Fruit fly (Drosophila melanogaster) whole organism, embryonic: Measurements from ENCODE around the gene run.

Experiments used
- Asciz ChIP-seq: fragments of 200-800 bp; sonication (Bioruptor generic); optimal IDR thresholded peaks from 2 replicates; lab custom pipeline; 2017; ENCODE audit warnings: missing biosample characterization, mild to moderate bottlenecking, missing genetic modification characterization, missing genetic modification reagents
- Awh ChIP-seq: fragments of 200-800 bp; sonication (Bioruptor generic); IDR thresholded peaks from 2 replicates; pipeline ENCODE4, ENCODE4 v1.3.6; 2022; ENCODE audit warnings: missing biosample characterization, missing genetic modification characterization
- CG12659 ChIP-seq: fragments of 200-800 bp; sonication (Bioruptor generic); optimal IDR thresholded peaks from 3 replicates; lab custom pipeline; 2017; ENCODE audit warnings: mild to moderate bottlenecking, missing biosample characterization, missing genetic modification reagents, missing genetic modification characterization
- CG13123 ChIP-seq: fragments of 200-800 bp; sonication (Bioruptor generic); optimal IDR thresholded peaks from 2 replicates; lab custom pipeline; 2016; ENCODE audit warnings: missing biosample characterization, missing genetic modification characterization
- CG14050 ChIP-seq: fragments of 200-800 bp; sonication (Bioruptor generic); IDR thresholded peaks from 3 replicates; pipeline ENCODE4 v1.3.6; 2022; ENCODE audit warnings: missing biosample characterization, missing genetic modification characterization
- CG14667 ChIP-seq: fragments of 200-800 bp; sonication (Bioruptor generic); IDR thresholded peaks from 2 replicates; pipeline ENCODE4 v1.3.6; 2022; ENCODE audit warnings: missing biosample characterization, missing genetic modification characterization
- CG14710 ChIP-seq: fragments of 200-800 bp; sonication (Bioruptor generic); optimal IDR thresholded peaks from 3 replicates; lab custom pipeline; 2019; ENCODE audit warnings: missing biosample characterization, mild to moderate bottlenecking, missing genetic modification characterization, moderate library complexity
- CG1602 ChIP-seq: fragments of 200-800 bp; sonication (Bioruptor generic); optimal IDR thresholded peaks from 3 replicates; lab custom pipeline; 2016; ENCODE audit warnings: missing biosample characterization, missing genetic modification characterization
- CG16815 ChIP-seq: fragments of 200-800 bp; sonication (Bioruptor generic); optimal IDR thresholded peaks from 3 replicates; lab custom pipeline; 2017; ENCODE audit warnings: missing biosample characterization, mild to moderate bottlenecking, missing genetic modification characterization
- CG16863 ChIP-seq: fragments of 200-800 bp; sonication (Bioruptor generic); optimal IDR thresholded peaks from 3 replicates; lab custom pipeline; 2016; ENCODE audit warnings: missing biosample characterization, missing genetic modification characterization
- CG2712 ChIP-seq: fragments of 200-800 bp; optimal IDR thresholded peaks from 3 replicates; lab custom pipeline; 2019; ENCODE audit warnings: missing biosample characterization, mild to moderate bottlenecking, missing genetic modification characterization, moderate library complexity
- CG31224 ChIP-seq: fragments of 200-800 bp; sonication (Bioruptor generic); IDR thresholded peaks from 2 replicates; pipeline ENCODE4 v1.3.6; 2022; ENCODE audit warnings: missing biosample characterization, missing genetic modification characterization
- CG32767 ChIP-seq: fragments of 200-800 bp; sonication (Bioruptor generic); IDR thresholded peaks from 2 replicates; pipeline ENCODE4 v1.3.6; 2022; ENCODE audit warnings: missing biosample characterization, missing genetic modification characterization
- CG3726 ChIP-seq: fragments of 200-800 bp; sonication (Bioruptor generic); IDR thresholded peaks from 3 replicates; pipeline ENCODE4, ENCODE4 v1.3.6; 2022; ENCODE audit warnings: missing biosample characterization, missing genetic modification characterization
- CG3995 ChIP-seq: fragments of 200-800 bp; sonication (Bioruptor generic); optimal IDR thresholded peaks from 3 replicates; lab custom pipeline; 2016; ENCODE audit warnings: missing biosample characterization, missing genetic modification characterization
- CG6683 ChIP-seq: fragments of 200-800 bp; sonication (Bioruptor generic); optimal IDR thresholded peaks from 2 replicates; lab custom pipeline; 2017; ENCODE audit warnings: missing biosample characterization, mild to moderate bottlenecking, missing genetic modification characterization, missing genetic modification reagents
- CG8944 ChIP-seq: fragments of 200-800 bp; sonication (Bioruptor generic); optimal IDR thresholded peaks from 3 replicates; lab custom pipeline; 2016; ENCODE audit warnings: missing biosample characterization, missing genetic modification characterization
- CG9609 ChIP-seq: fragments of 200-800 bp; sonication (Bioruptor generic); optimal IDR thresholded peaks from 3 replicates; lab custom pipeline; 2016; ENCODE audit warnings: missing biosample characterization, missing genetic modification characterization
- CG9797 ChIP-seq: fragments of 200-800 bp; sonication (Bioruptor generic); optimal IDR thresholded peaks from 3 replicates; lab custom pipeline; 2018; ENCODE audit warnings: missing biosample characterization, mild to moderate bottlenecking, missing genetic modification characterization
- CTCF ChIP-seq: fragments of 200-800 bp; sonication (Bioruptor generic); optimal IDR thresholded peaks from 2 replicates; lab custom pipeline; 2017; ENCODE audit warnings: missing biosample characterization, mild to moderate bottlenecking, missing genetic modification characterization, moderate library complexity
- E2f1 ChIP-seq: fragments of 200-800 bp; sonication (Bioruptor generic); IDR thresholded peaks from 2 replicates; pipeline ENCODE4 v1.3.6; 2022; ENCODE audit warnings: missing biosample characterization, missing genetic modification characterization
- E2f2 ChIP-seq: fragments of 200-800 bp; sonication (Bioruptor generic); IDR thresholded peaks from 2 replicates; pipeline ENCODE4 v1.3.6; 2022; ENCODE audit warnings: missing biosample characterization, missing genetic modification characterization
- Fer3 ChIP-seq: fragments of 200-800 bp; sonication (Bioruptor generic); optimal IDR thresholded peaks from 2 replicates; lab custom pipeline; 2018; ENCODE audit warnings: missing biosample characterization, mild to moderate bottlenecking, missing genetic modification characterization, moderate library complexity
- HLHmδ ChIP-seq: fragments of 200-800 bp; sonication (Bioruptor generic); optimal IDR thresholded peaks from 2 replicates; lab custom pipeline; 2018; ENCODE audit warnings: missing biosample characterization, mild to moderate bottlenecking, missing genetic modification characterization, moderate library complexity
- Neu2 ChIP-seq: fragments of 200-800 bp; sonication (Bioruptor generic); optimal IDR thresholded peaks from 3 replicates; lab custom pipeline; 2016; ENCODE audit warnings: missing biosample characterization, missing genetic modification characterization, borderline replicate concordance
- Sry-δ ChIP-seq: fragments of 200-800 bp; sonication (Bioruptor generic); optimal IDR thresholded peaks from 2 replicates; lab custom pipeline; 2016; ENCODE audit warnings: missing biosample characterization, missing genetic modification characterization
- Ssrp ChIP-seq: fragments of 200-800 bp; sonication (Bioruptor generic); optimal IDR thresholded peaks from 2 replicates; lab custom pipeline; 2018; ENCODE audit warnings: missing biosample characterization, mild to moderate bottlenecking, missing genetic modification characterization, moderate library complexity
- Vsx1 ChIP-seq: fragments of 200-800 bp; sonication (Bioruptor generic); optimal IDR thresholded peaks from 2 replicates; lab custom pipeline; 2017; ENCODE audit warnings: missing biosample characterization, mild to moderate bottlenecking, missing genetic modification characterization, missing genetic modification reagents
- YL-1 ChIP-seq: fragments of 200-800 bp; sonication (Bioruptor generic); optimal IDR thresholded peaks from 3 replicates; lab custom pipeline; 2017; ENCODE audit warnings: missing biosample characterization, mild to moderate bottlenecking, missing genetic modification characterization
- btn ChIP-seq: fragments of 200-800 bp; sonication (Bioruptor generic); optimal IDR thresholded peaks from 2 replicates; lab custom pipeline; 2016; ENCODE audit warnings: missing biosample characterization, missing genetic modification characterization
- cato ChIP-seq: fragments of 200-800 bp; sonication (Bioruptor generic); optimal IDR thresholded peaks from 2 replicates; lab custom pipeline; 2016; ENCODE audit warnings: missing biosample characterization, missing genetic modification characterization, borderline replicate concordance
- chm ChIP-seq: fragments of 200-800 bp; sonication (Bioruptor generic); IDR thresholded peaks from 2 replicates; pipeline ENCODE4 v1.3.6; 2022; ENCODE audit warnings: missing biosample characterization, missing genetic modification characterization
- croc ChIP-seq: fragments of 200-800 bp; sonication (Bioruptor generic); conservative IDR thresholded peaks from 3 replicates; pipeline ENCODE4 v1.3.6; 2022; ENCODE audit warnings: missing biosample characterization, missing genetic modification characterization
- disco-r ChIP-seq: fragments of 200-800 bp; sonication (Bioruptor generic); optimal IDR thresholded peaks from 2 replicates; lab custom pipeline; 2016; ENCODE audit warnings: missing biosample characterization, missing genetic modification characterization
- dm ChIP-seq: fragments of 200-800 bp; sonication (Bioruptor generic); optimal IDR thresholded peaks from 3 replicates; lab custom pipeline; 2016; ENCODE audit warnings: missing biosample characterization, missing genetic modification characterization
- fd96Cb ChIP-seq: fragments of 200-800 bp; sonication (Bioruptor generic); optimal IDR thresholded peaks from 2 replicates; lab custom pipeline; 2018; ENCODE audit warnings: missing biosample characterization, mild to moderate bottlenecking, missing genetic modification characterization, moderate library complexity
- gem ChIP-seq: fragments of 200-800 bp; sonication (Bioruptor generic); optimal IDR thresholded peaks from 2 replicates; lab custom pipeline; 2019; ENCODE audit warnings: missing biosample characterization, mild to moderate bottlenecking, missing genetic modification characterization, moderate library complexity
- grau ChIP-seq: fragments of 200-800 bp; optimal IDR thresholded peaks from 3 replicates; lab custom pipeline; 2019; ENCODE audit warnings: missing biosample characterization, mild to moderate bottlenecking, missing genetic modification characterization, moderate library complexity
- ind ChIP-seq: fragments of 200-800 bp; sonication (Bioruptor generic); optimal IDR thresholded peaks from 3 replicates; lab custom pipeline; 2016; ENCODE audit warnings: missing biosample characterization, missing genetic modification characterization
- knrl ChIP-seq: fragments of 200-800 bp; sonication (Bioruptor generic); IDR thresholded peaks from 3 replicates; pipeline ENCODE4 v1.3.6; 2022; ENCODE audit warnings: missing biosample characterization, missing genetic modification characterization; ENCODE audit not compliant: partially characterized antibody
- mirr ChIP-seq: fragments of 200-800 bp; sonication (Bioruptor generic); optimal IDR thresholded peaks from 3 replicates; lab custom pipeline; 2018; ENCODE audit warnings: missing biosample characterization, mild to moderate bottlenecking, missing genetic modification characterization
- pan ChIP-seq, 4 experiments: fragments of >200 bp in 3 of 4; fragments of 200-800 bp in 1 of 4; sonication (Bioruptor generic) in 1 of 4; optimal IDR thresholded peaks in 3 of 4; IDR thresholded peaks in 1 of 4; 2 replicates each; pipeline versions ENCODE4 v1.3.6 to Lab custom; 2017 to 2022; ENCODE audit warnings: missing biosample characterization in 2 of 4, missing genetic modification characterization in 2 of 4, mixed read lengths in 1 of 4
- pros ChIP-seq: fragments of 200-800 bp; sonication (Bioruptor generic); optimal IDR thresholded peaks from 3 replicates; lab custom pipeline; 2019; ENCODE audit warnings: missing biosample characterization, mild to moderate bottlenecking, missing genetic modification characterization, moderate library complexity
- pzg ChIP-seq: fragments of 200-800 bp; sonication (Bioruptor generic); optimal IDR thresholded peaks from 3 replicates; lab custom pipeline; 2018; ENCODE audit warnings: missing biosample characterization, mild to moderate bottlenecking, missing genetic modification characterization, moderate library complexity
- repo ChIP-seq: fragments of 200-800 bp; sonication (Bioruptor generic); optimal IDR thresholded peaks from 2 replicates; lab custom pipeline; 2016; ENCODE audit warnings: missing biosample characterization, missing genetic modification characterization
- sd ChIP-seq: fragments of 200-800 bp; sonication (Bioruptor generic); optimal IDR thresholded peaks from 3 replicates; lab custom pipeline; 2018; ENCODE audit warnings: missing biosample characterization, mild to moderate bottlenecking, missing genetic modification characterization, moderate library complexity
- trem ChIP-seq: fragments of 200-800 bp; optimal IDR thresholded peaks from 3 replicates; lab custom pipeline; 2019; ENCODE audit warnings: missing biosample characterization, mild to moderate bottlenecking, missing genetic modification characterization, moderate library complexity
- vnd ChIP-seq: fragments of 200-800 bp; sonication (Bioruptor generic); IDR thresholded peaks from 3 replicates; pipeline ENCODE4 v1.3.6; 2022; ENCODE audit warnings: missing biosample characterization, missing genetic modification characterization; ENCODE audit not compliant: partially characterized antibody
- vvl ChIP-seq: fragments of 200-800 bp; sonication (Bioruptor generic); IDR thresholded peaks from 2 replicates; pipeline ENCODE4 v1.3.6; 2022; ENCODE audit warnings: missing biosample characterization, missing genetic modification characterization
- wor ChIP-seq: fragments of 200-800 bp; sonication (Bioruptor generic); IDR thresholded peaks from 2 replicates; pipeline ENCODE4 v1.3.6; 2022; ENCODE audit warnings: missing biosample characterization, missing genetic modification characterization

run gene

dm6 chrX:20656535-20657350 is 33.7 kb upstream of the run start, which contains the start of gene Cyp6v1 (continued):
- TF ChIP-seq CG14710 (no peak), CG12659 (peak; percentile 37), CG13123 (GFP tag; lab: Kevin White, UChicago) (no peak), Asciz (GFP tag; lab: Kevin White, UChicago) (no peak), Vsx1 (no peak), dm (GFP tag; lab: Kevin White, UChicago) (no peak), knrl (GFP tag; lab: Robert Waterston, UW) (no peak), cato (GFP tag; lab: Kevin White, UChicago) (peak; percentile 19), CTCF (GFP tag; lab: Kevin White, UChicago) (no peak), CG14667 (GFP tag; lab: Robert Waterston, UW) (no peak), CG31224 (GFP tag; lab: Robert Waterston, UW) (peak; percentile 42), E2f1 (no peak), CG1602 (GFP tag; lab: Kevin White, UChicago) (peak; percentile 4), trem (no peak), pzg (GFP tag; lab: Kevin White, UChicago) (no peak), CG9609 (GFP tag; lab: Kevin White, UChicago) (no peak), Fer3 (tag; lab: Kevin White, UChicago) (no peak), disco-r (GFP tag; lab: Kevin White, UChicago) (no peak), Ssrp (tag; lab: Kevin White, UChicago) (no peak), fd96Cb (tag; lab: Kevin White, UChicago) (no peak), YL-1 (GFP tag; lab: Kevin White, UChicago) (no peak), CG3995 (GFP tag; lab: Kevin White, UChicago) (no peak), chm (no peak), CG14050 (no peak), vvl (GFP tag; lab: Robert Waterston, UW) (no peak; the same call in 1 of the 2 replicates), CG32767 (no peak), CG3726 (GFP tag; lab: Robert Waterston, UW) (no peak), gem (tag; lab: Kevin White, UChicago) (peak; percentile 67), btn (GFP tag; lab: Kevin White, UChicago) (no peak), CG9797 (GFP tag; lab: Kevin White, UChicago) (no peak), croc (no peak), pan (optimal IDR thresholded peaks at IDR 0.05; lab: Kevin White, UChicago) (no peak), pan (GFP tag; optimal IDR thresholded peaks at IDR 0.05 in 1 of 2, IDR thresholded peaks at IDR 0.05 in 1 of 2) (no peak), HLHmδ (no peak), pros (GFP tag; lab: Kevin White, UChicago) (no peak), CG16815 (GFP tag; lab: Kevin White, UChicago) (peak; percentile 34), CG6683 (GFP tag; lab: Kevin White, UChicago) (peak; percentile 17), repo (no peak), wor (GFP tag; lab: Robert Waterston, UW) (no peak), CG2712 (tag; lab: Kevin White, UChicago) (peak; percentile 19), grau (peak; percentile 65), vnd (GFP tag; lab: Robert Waterston, UW) (no peak), Awh (GFP tag; lab: Robert Waterston, UW) (no peak), ind (GFP tag; lab: Kevin White, UChicago) (peak; percentile 42), mirr (GFP tag; lab: Kevin White, UChicago) (no peak), sd (peak; percentile 24), E2f2 (GFP tag; lab: Robert Waterston, UW) (no peak), CG16863 (GFP tag; lab: Kevin White, UChicago) (no peak), CG8944 (GFP tag; lab: Kevin White, UChicago) (no peak), Neu2 (GFP tag; lab: Kevin White, UChicago) (no peak), Sry-δ (GFP tag; lab: Kevin White, UChicago) (no peak)
